Worm (Caenorhabditis elegans) whole organism, L3 larva: ENCODE measurements around the gene M03F4.6.
A peak's percentile ranks its signal among the peaks of the same experiment; 100 is the strongest.

Source experiments
- R02D3.7 ChIP-seq: fragments of 150-350 bp; optimal IDR thresholded peaks from 2 replicates; lab custom pipeline; 2014; ENCODE audit warnings: missing biosample characterization, missing genetic modification characterization
- ZK546.5 ChIP-seq: sonication (generic microtip); optimal IDR thresholded peaks from 2 replicates; lab custom pipeline; 2017; ENCODE audit warnings: missing biosample characterization, missing genetic modification characterization
- aly-2 ChIP-seq: fragments of 150-350 bp; optimal IDR thresholded peaks from 2 replicates; lab custom pipeline; 2014; ENCODE audit warnings: missing biosample characterization, missing genetic modification characterization
- ceh-28 ChIP-seq: fragments of 150-350 bp; optimal IDR thresholded peaks from 2 replicates; lab custom pipeline; 2014; ENCODE audit warnings: missing biosample characterization, missing genetic modification reagents, missing genetic modification characterization
- egl-27 ChIP-seq: sonication (generic microtip); optimal IDR thresholded peaks from 4 replicates; lab custom pipeline; 2017; ENCODE audit warnings: missing biosample characterization, missing genetic modification reagents, missing genetic modification characterization
- elt-2 ChIP-seq: sonication (generic microtip); optimal IDR thresholded peaks from 2 replicates; lab custom pipeline; 2016; ENCODE audit warnings: missing genetic modification reagents, mild to moderate bottlenecking, missing genetic modification characterization, missing compliant biosample characterization
- elt-3 ChIP-seq, 3 experiments: fragments of 150-350 bp in 1 of 3; sonication (generic microtip) in 2 of 3; optimal IDR thresholded peaks; 2 replicates in 2 of 3; 4 replicates in 1 of 3; lab custom pipeline; 2014 to 2017; ENCODE audit warnings: missing biosample characterization in 3 of 3, missing genetic modification characterization in 3 of 3
- fkh-10 ChIP-seq: sonication (generic microtip); optimal IDR thresholded peaks from 2 replicates; lab custom pipeline; 2017; ENCODE audit warnings: missing biosample characterization, missing genetic modification reagents, missing genetic modification characterization
- fos-1 ChIP-seq: fragments of 150-350 bp; optimal IDR thresholded peaks from 2 replicates; lab custom pipeline; 2014; ENCODE audit warnings: missing biosample characterization, missing genetic modification characterization
- hmg-11 ChIP-seq: sonication (generic microtip); optimal IDR thresholded peaks from 2 replicates; lab custom pipeline; 2016; ENCODE audit warnings: missing genetic modification characterization, missing compliant biosample characterization
- jun-1 ChIP-seq: fragments of 150-350 bp; optimal IDR thresholded peaks from 2 replicates; lab custom pipeline; 2014; ENCODE audit warnings: missing biosample characterization, missing genetic modification reagents, missing genetic modification characterization
- lin-15B ChIP-seq: fragments of 150-350 bp; optimal IDR thresholded peaks from 2 replicates; lab custom pipeline; 2014; ENCODE audit warnings: missing biosample characterization, missing genetic modification characterization
- lin-39 ChIP-seq: fragments of 150-350 bp; optimal IDR thresholded peaks from 2 replicates; lab custom pipeline; 2018; ENCODE audit warnings: missing biosample characterization, missing genetic modification reagents, missing genetic modification characterization
- lsy-12 ChIP-seq: sonication (generic microtip); optimal IDR thresholded peaks from 2 replicates; lab custom pipeline; 2016; ENCODE audit warnings: mild to moderate bottlenecking, missing genetic modification characterization, missing compliant biosample characterization
- mdl-1 ChIP-seq: fragments of 150-350 bp; optimal IDR thresholded peaks from 2 replicates; lab custom pipeline; 2014; ENCODE audit warnings: missing biosample characterization, missing genetic modification characterization
- mml-1 ChIP-seq: fragments of 150-350 bp; sonication (generic microtip); optimal IDR thresholded peaks from 3 replicates; lab custom pipeline; 2014; ENCODE audit warnings: missing biosample characterization, missing genetic modification characterization
- nfya-1 ChIP-seq: sonication (generic microtip); optimal IDR thresholded peaks from 2 replicates; lab custom pipeline; 2017; ENCODE audit warnings: missing genetic modification characterization, mild to moderate bottlenecking, missing compliant biosample characterization, antibody characterized with exemption, moderate library complexity; ENCODE audit not compliant: insufficient read depth
- nhr-11 ChIP-seq: fragments of 150-350 bp; optimal IDR thresholded peaks from 2 replicates; lab custom pipeline; 2014; ENCODE audit warnings: missing biosample characterization, missing genetic modification characterization
- nhr-12 ChIP-seq: fragments of 150-350 bp; optimal IDR thresholded peaks from 2 replicates; lab custom pipeline; 2014; ENCODE audit warnings: missing biosample characterization, missing genetic modification characterization
- nhr-25 ChIP-seq: sonication (generic microtip); optimal IDR thresholded peaks from 2 replicates; lab custom pipeline; 2017; ENCODE audit warnings: missing biosample characterization, missing genetic modification characterization
- nhr-43 ChIP-seq: sonication (generic microtip); optimal IDR thresholded peaks from 2 replicates; lab custom pipeline; 2016; ENCODE audit warnings: mild to moderate bottlenecking, missing genetic modification characterization, missing compliant biosample characterization; ENCODE audit not compliant: poor library complexity, severe bottlenecking
- nhr-77 ChIP-seq: fragments of 150-350 bp; optimal IDR thresholded peaks from 2 replicates; lab custom pipeline; 2014; ENCODE audit warnings: missing biosample characterization, missing genetic modification characterization
- pha-4 ChIP-seq: fragments of 150-350 bp; optimal IDR thresholded peaks from 2 replicates; lab custom pipeline; 2014; ENCODE audit warnings: missing biosample characterization, missing genetic modification reagents, missing genetic modification characterization
- pqm-1 ChIP-seq: fragments of 150-350 bp; optimal IDR thresholded peaks from 2 replicates; lab custom pipeline; 2017; ENCODE audit warnings: missing biosample characterization, missing genetic modification characterization, inconsistent platforms
- sea-2 ChIP-seq: fragments of 150-350 bp; sonication (generic microtip); optimal IDR thresholded peaks from 4 replicates; lab custom pipeline; 2014; ENCODE audit warnings: missing biosample characterization, missing genetic modification reagents, missing genetic modification characterization
- skn-1 ChIP-seq: fragments of 150-350 bp; optimal IDR thresholded peaks from 2 replicates; lab custom pipeline; 2014; ENCODE audit warnings: missing biosample characterization, missing genetic modification characterization
- snpc-4 ChIP-seq: fragments of 150-350 bp; optimal IDR thresholded peaks from 2 replicates; lab custom pipeline; 2014; ENCODE audit warnings: missing biosample characterization, missing genetic modification characterization
- tbx-2 ChIP-seq: sonication (generic microtip); optimal IDR thresholded peaks from 2 replicates; lab custom pipeline; 2016; ENCODE audit warnings: mild to moderate bottlenecking, missing genetic modification characterization, missing compliant biosample characterization
- unc-39 ChIP-seq: sonication (generic microtip); optimal IDR thresholded peaks from 4 replicates; lab custom pipeline; 2017; ENCODE audit warnings: missing biosample characterization, missing genetic modification characterization
- zag-1 ChIP-seq: fragments of 150-350 bp; optimal IDR thresholded peaks from 2 replicates; lab custom pipeline; 2014; ENCODE audit warnings: missing biosample characterization, missing genetic modification characterization
- ztf-4 ChIP-seq: fragments of 150-350 bp; optimal IDR thresholded peaks from 2 replicates; lab custom pipeline; 2014; ENCODE audit warnings: missing biosample characterization, missing genetic modification characterization

The M03F4.6 gene

DNA sequence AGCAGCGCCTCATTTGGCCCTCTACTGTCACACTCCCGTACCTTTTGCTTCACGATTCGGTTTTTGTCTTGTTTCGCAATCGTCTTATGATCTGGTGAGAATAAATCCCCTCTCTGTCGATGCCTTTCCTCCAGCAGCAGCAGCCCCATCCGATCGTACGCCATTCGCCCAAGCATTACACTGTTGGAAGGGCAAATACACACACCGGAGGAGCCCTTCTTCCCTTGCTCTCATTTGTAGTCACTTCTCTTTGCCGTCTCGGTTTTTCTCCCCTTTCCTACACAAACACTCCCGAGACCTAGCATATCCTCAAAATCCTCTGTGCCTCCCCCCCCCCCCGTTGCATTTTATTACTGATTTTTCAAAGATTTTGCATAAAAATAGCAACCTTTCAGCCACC, 29.7 kb upstream of the M03F4.6 start, which contains the start of gene set-30:
TSS of gene set-30 (plus strand) at position 396 of the 400 bp plus-strand sequence.
- no peak for TF ChIP-seq ztf-4
- TF ChIP-seq mdl-1 (tag; lab: Kevin White, UChicago): no peak
- TF ChIP-seq zag-1 (tag; lab: Kevin White, UChicago): no peak
- TF ChIP-seq nhr-12: no peak
- no peak for TF ChIP-seq ceh-28 (tag; lab: Kevin White, UChicago)
- no peak for TF ChIP-seq aly-2 (tag; lab: Kevin White, UChicago)
- no peak for TF ChIP-seq nhr-43 (tag; lab: Kevin White, UChicago)

DNA sequence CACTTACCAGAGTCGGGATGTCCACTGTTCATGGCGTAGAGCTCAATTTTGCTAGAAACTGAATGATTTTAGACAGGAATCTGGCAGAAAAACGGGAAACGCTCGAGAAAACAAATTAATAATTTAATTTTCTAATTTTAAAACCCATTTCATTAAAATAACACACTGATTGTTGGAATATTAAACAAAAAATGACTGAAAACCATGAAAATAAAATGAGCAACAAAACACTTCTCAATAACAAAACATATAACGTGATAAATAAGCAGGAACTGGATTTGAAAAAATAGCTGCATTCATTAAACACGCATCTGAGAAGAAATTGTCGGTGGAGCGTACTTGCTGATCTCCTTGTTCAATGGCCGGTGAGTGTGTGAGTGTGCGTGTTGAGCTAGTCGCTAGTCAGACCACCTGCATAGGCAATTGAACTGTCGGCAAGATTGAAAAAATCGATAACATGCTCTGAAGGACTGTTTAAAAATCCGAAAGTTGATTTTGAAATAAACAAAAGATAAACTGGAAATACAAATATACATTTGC, 28.5 kb upstream of the M03F4.6 start, which contains the start of gene ZC8.6:
TSS of gene ZC8.6 (minus strand) at position 51 of the 540 bp plus-strand sequence.
- TF ChIP-seq aly-2 (tag; lab: Kevin White, UChicago): no peak
- TF ChIP-seq ZK546.5 (tag; lab: Kevin White, UChicago): no peak
- peak; percentile 40 for TF ChIP-seq elt-2 (tag; lab: Kevin White, UChicago)
- peak; percentile 70 for TF ChIP-seq pqm-1 (tag; lab: Kevin White, UChicago)
- TF ChIP-seq ceh-28 (tag; lab: Kevin White, UChicago): peak; percentile 13
- no peak for TF ChIP-seq egl-27 (tag; lab: Kevin White, UChicago)
- TF ChIP-seq lin-39 (tag; lab: Kevin White, UChicago): peak; percentile 72
- peak; percentile 54 for TF ChIP-seq hmg-11 (tag; lab: Kevin White, UChicago)
- peak; percentile 38 for TF ChIP-seq nhr-25
- TF ChIP-seq nhr-77 (tag; lab: Kevin White, UChicago): no peak
- peak; percentile 8 for TF ChIP-seq snpc-4 (tag; lab: Kevin White, UChicago)
- TF ChIP-seq pha-4 (tag; lab: Kevin White, UChicago): peak; percentile 49
- no peak for TF ChIP-seq elt-3 (tag; optimal IDR thresholded peaks at IDR 0.05; lab: Kevin White, UChicago)
- peak; percentile 7 for TF ChIP-seq skn-1 (tag; lab: Kevin White, UChicago)
- peak; percentile 46 for TF ChIP-seq lin-15B
- TF ChIP-seq lsy-12 (tag; lab: Kevin White, UChicago): no peak

DNA sequence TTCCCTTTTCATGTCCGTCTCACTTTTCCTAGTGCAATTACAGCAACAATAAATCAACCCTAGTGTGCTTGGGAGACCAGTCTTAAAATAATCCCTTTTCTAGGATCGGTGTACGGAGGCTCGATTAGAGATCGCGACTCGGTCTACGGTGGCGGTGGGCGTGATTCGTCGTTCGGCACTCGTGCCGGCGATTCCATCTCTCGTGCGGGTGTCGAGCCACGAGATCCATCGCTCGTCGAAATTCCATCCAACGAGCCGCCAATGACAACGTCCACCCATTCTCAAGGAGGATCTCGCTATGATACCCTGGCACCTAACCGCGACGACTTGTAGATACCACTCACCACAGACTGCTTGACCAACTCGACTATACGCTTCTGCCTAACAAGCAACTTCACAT, 23.4 kb upstream of the M03F4.6 start:
- TF ChIP-seq elt-3 (tag; optimal IDR thresholded peaks at IDR 0.05; lab: Kevin White, UChicago) (no peak), ztf-4 (no peak), jun-1 (tag; lab: Kevin White, UChicago) (no peak), mml-1 (tag; lab: Kevin White, UChicago) (no peak), fos-1 (tag; lab: Kevin White, UChicago) (no peak), lin-39 (tag; lab: Kevin White, UChicago) (no peak), lin-15B (no peak), nhr-12 (no peak), nhr-43 (tag; lab: Kevin White, UChicago) (no peak), unc-39 (tag; lab: Kevin White, UChicago) (no peak)

DNA sequence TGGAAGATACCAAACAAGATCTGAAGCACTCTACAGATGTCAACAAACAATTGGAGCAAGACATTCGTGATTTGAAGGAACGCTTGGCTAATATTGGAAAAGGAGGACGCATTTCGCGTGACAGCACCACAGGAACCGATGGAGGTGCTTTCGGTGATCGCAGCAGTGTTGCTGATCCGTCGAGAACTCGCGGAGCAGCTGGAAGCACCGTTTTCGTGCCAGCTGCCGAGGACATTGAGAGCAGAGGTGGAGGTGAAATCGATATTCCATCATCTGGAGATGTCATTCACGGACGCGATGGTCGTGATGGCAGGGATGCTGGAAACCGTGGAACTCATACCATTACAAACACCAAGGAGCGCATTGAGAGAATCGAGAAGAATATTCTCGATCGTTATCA, 18.5 kb upstream of the M03F4.6 start:
- TF ChIP-seq nhr-43 (tag; lab: Kevin White, UChicago): no peak

DNA sequence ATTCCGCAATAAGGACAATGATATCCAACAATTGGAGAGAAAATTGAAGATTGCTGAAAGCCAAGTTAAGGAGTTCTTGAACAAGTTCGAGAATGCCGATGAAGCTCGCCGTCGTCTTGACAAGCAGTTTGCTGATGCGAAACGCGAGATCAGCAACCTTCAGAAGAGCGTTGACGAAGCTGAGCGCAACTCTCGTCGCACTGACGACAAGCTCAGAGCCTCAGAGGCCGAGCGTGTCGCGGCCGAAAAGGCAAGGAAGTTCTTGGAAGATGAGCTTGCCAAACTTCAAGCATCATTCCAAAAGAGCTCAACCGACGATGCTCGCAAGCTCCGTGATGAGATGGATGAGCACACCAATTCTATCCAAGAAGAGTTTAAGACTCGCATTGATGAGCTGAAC, 17.2 kb upstream of the M03F4.6 start:
- TF ChIP-seq aly-2 (tag; lab: Kevin White, UChicago) (no peak), pha-4 (tag; lab: Kevin White, UChicago) (no peak), sea-2 (GFP tag; lab: Kevin White, UChicago) (no peak), fkh-10 (GFP tag; lab: Kevin White, UChicago) (no peak)
- TF ChIP-seq, all 47 proteins: peak for 0

DNA sequence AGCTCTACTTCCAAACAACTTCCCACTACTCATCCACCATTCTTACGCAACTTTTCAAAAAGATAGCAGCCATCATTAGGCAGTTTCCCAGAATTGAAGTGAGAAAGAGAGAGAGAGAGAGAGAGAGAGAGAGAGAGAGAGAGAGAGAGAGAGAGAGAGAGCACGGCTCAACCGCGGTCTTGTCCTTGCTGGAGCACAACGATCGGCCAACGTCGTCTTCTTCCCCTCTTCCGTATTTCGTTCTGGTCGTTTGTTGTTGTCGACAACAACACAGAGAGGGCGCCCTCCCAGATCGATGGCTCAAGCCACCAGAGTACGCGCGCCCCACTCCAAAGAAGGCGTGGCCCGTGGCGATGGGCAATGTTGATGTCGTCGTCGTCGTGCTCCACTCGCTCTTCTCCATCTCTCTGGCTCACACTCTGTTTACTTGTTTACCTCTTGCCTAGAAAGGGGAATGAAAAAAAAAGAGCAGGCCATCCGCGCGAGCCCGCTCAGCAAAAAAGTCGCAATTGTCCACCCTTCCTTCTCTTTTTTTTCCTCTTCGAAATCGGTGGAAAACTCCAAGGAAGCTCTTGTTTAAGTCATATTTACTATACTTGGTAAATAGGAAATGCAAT, 13.0 kb upstream of the M03F4.6 start:
- TF ChIP-seq zag-1 (tag; lab: Kevin White, UChicago): peak; percentile 63
- TF ChIP-seq lin-39 (tag; lab: Kevin White, UChicago): peak; percentile 89
- no peak for TF ChIP-seq R02D3.7
- TF ChIP-seq aly-2 (tag; lab: Kevin White, UChicago): no peak
- TF ChIP-seq nfya-1 (tag; lab: Kevin White, UChicago): peak; percentile 67
- peak; percentile 39 for TF ChIP-seq tbx-2 (tag; lab: Kevin White, UChicago)
- peak; percentile 9 for TF ChIP-seq ceh-28 (tag; lab: Kevin White, UChicago)
- peak; percentile 37 for TF ChIP-seq hmg-11 (tag; lab: Kevin White, UChicago)
- TF ChIP-seq nhr-11: peak; percentile 42
